Fruit fly (Drosophila melanogaster): ENCODE data around the gene CG13040.

The CG13040 gene

dm6 chr3L:16286258-16286657, 40.3 kb downstream of the CG13040 start (continued):
- no peak for TF ChIP-seq ara (GFP tag; IDR thresholded peaks at IDR 0.05)
- peak; percentile 62 for TF ChIP-seq vvl (GFP tag; IDR thresholded peaks at IDR 0.05)
- TF ChIP-seq CG14050 (GFP tag; IDR thresholded peaks at IDR 0.05): 0 out of 3 replicates have a peak, but pooled peaks have one; percentile 17
- no peak for TF ChIP-seq gfzf (GFP tag; optimal IDR thresholded peaks at IDR 0.05)
- peak; percentile 35 for TF ChIP-seq grau (tag; optimal IDR thresholded peaks at IDR 0.05)
- peak; percentile 20 for TF ChIP-seq CG30403 (GFP tag; optimal IDR thresholded peaks at IDR 0.05)
- peak; percentile 68 for TF ChIP-seq CG11504 (tag; optimal IDR thresholded peaks at IDR 0.05)
- TF ChIP-seq dimm (GFP tag; IDR thresholded peaks at IDR 0.05): no peak
- TF ChIP-seq vfl (GFP tag; optimal IDR thresholded peaks at IDR 0.05): no peak
- no peak for TF ChIP-seq dati (GFP tag; IDR thresholded peaks at IDR 0.05)
- peak; percentile 60; the same call in 1 of the 2 replicates for TF ChIP-seq Ptx1 (GFP tag; IDR thresholded peaks at IDR 0.05)
- TF ChIP-seq ash1 (GFP tag; optimal IDR thresholded peaks at IDR 0.05): no peak
- TF ChIP-seq jumu (GFP tag; optimal IDR thresholded peaks at IDR 0.05): peak; percentile 3
- TF ChIP-seq gem (tag; optimal IDR thresholded peaks at IDR 0.05): peak; percentile 56
- peak; percentile 35; the same call in 2 of the 3 replicates for TF ChIP-seq tgo (GFP tag; IDR thresholded peaks at IDR 0.05)
- no peak for TF ChIP-seq CG6683 (GFP tag; optimal IDR thresholded peaks at IDR 0.05)
- TF ChIP-seq ranshi (GFP tag; IDR thresholded peaks at IDR 0.05): peak; percentile 24; the same call in 1 of the 2 replicates
- no peak for TF ChIP-seq ems (GFP tag; optimal IDR thresholded peaks at IDR 0.05)
- no peak for TF ChIP-seq pum (GFP tag; optimal IDR thresholded peaks at IDR 0.05)
- TF ChIP-seq bcd (GFP tag; optimal IDR thresholded peaks at IDR 0.05): no peak
- peak; percentile 3 for TF ChIP-seq pnt (GFP tag; optimal IDR thresholded peaks at IDR 0.05)
- TF ChIP-seq CG6689 (GFP tag; IDR thresholded peaks at IDR 0.05): 0 out of 2 replicates have a peak, but pooled peaks have one; percentile 33
- TF ChIP-seq so (GFP tag; IDR thresholded peaks at IDR 0.05): peak; percentile 45; the same call in 1 of the 3 replicates
- TF ChIP-seq kah (GFP tag; optimal IDR thresholded peaks at IDR 0.05): no peak
- TF ChIP-seq Med (GFP tag): peak; percentile 79
- peak; percentile 14 for TF ChIP-seq CG12219 (GFP tag; optimal IDR thresholded peaks at IDR 0.05)
- TF ChIP-seq Aef1 (GFP tag; IDR thresholded peaks at IDR 0.05): 0 out of 3 replicates have a peak, but pooled peaks have one; percentile 10
- TF ChIP-seq Dad (GFP tag; optimal IDR thresholded peaks at IDR 0.05): no peak
- TF ChIP-seq CG1603 (tag; optimal IDR thresholded peaks at IDR 0.05): no peak
- TF ChIP-seq Bteb2 (GFP tag; optimal IDR thresholded peaks at IDR 0.05): no peak
- no peak for TF ChIP-seq CG9215 (GFP tag; IDR thresholded peaks at IDR 0.05)
- TF ChIP-seq Eip74EF (GFP tag; optimal IDR thresholded peaks at IDR 0.05): peak in 1 of 2 experiments; percentile 51
- TF ChIP-seq sisA (GFP tag; IDR thresholded peaks at IDR 0.05): no peak
- no peak for TF ChIP-seq nmo (GFP tag; optimal IDR thresholded peaks at IDR 0.05)
- peak; percentile 67 for TF ChIP-seq dmrt99B (tag; optimal IDR thresholded peaks at IDR 0.05)
- TF ChIP-seq az2 (GFP tag; optimal IDR thresholded peaks at IDR 0.05): no peak
- TF ChIP-seq CG43689 (GFP tag; IDR thresholded peaks at IDR 0.05): no peak
- no peak for TF ChIP-seq fru (optimal IDR thresholded peaks at IDR 0.05)
- no peak for TF ChIP-seq bab2 (GFP tag; optimal IDR thresholded peaks at IDR 0.05)
- no peak for TF ChIP-seq CG34422 (GFP tag; IDR thresholded peaks at IDR 0.05)
- peak; percentile 31 for TF ChIP-seq CG12071 (GFP tag; optimal IDR thresholded peaks at IDR 0.05)
- 0 out of 2 replicates have a peak, but pooled peaks have one; percentile 8 for TF ChIP-seq CG32772 (GFP tag; IDR thresholded peaks at IDR 0.05)
- TF ChIP-seq row (GFP tag; IDR thresholded peaks at IDR 0.05): peak; percentile 66
- TF ChIP-seq CG6272 (GFP tag; IDR thresholded peaks at IDR 0.05): no peak
- TF ChIP-seq Tbp (GFP tag; optimal IDR thresholded peaks at IDR 0.05): no peak
- TF ChIP-seq CG17359 (tag; optimal IDR thresholded peaks at IDR 0.05): peak; percentile 31
- no peak for TF ChIP-seq CG3065 (GFP tag; optimal IDR thresholded peaks at IDR 0.05)
- peak; percentile 52 for TF ChIP-seq unpg (GFP tag; optimal IDR thresholded peaks at IDR 0.05)
- TF ChIP-seq CG13296 (GFP tag; optimal IDR thresholded peaks at IDR 0.05): peak; percentile 23
- no peak for TF ChIP-seq CrebB (tag; optimal IDR thresholded peaks at IDR 0.05)
- TF ChIP-seq CG3838 (GFP tag; optimal IDR thresholded peaks at IDR 0.05): no peak
- peak; percentile 79 for TF ChIP-seq cwo (GFP tag; optimal IDR thresholded peaks at IDR 0.05)
